Worm (Caenorhabditis elegans): Measurements from ENCODE around the gene fre-1.

fre-1 gene

DNA sequence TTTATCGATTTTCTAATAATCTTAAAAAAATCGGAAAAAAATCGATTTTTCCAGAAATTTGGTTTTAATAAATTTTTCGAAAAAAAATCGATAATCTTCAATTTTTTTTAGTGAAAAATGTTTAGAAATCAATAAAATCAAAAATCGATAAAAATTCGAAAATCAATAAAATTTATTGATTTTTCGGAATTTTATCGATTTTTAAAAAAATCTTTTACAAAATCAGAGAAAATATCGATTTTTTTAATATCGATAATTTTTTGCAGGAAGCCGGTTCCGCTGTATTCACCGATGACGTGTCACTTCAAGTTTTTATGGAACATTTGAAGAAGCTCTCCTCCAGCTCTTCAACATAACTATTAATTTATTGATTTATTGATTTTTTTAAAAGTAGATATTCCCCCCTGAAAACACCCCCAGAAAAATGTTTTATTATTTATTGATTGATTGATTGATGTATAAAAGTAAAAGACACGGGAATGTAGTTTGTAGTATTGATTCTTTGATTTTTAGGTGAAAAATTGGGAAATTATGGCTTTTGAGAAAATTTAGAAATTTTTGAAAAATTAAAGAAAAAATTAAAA is 17.8 kb upstream of the fre-1 start:
- TF ChIP-seq F16B12.6 (tag; optimal IDR thresholded peaks at IDR 0.05) (no peak), nhr-11 (tag; optimal IDR thresholded peaks at IDR 0.05) (no peak), zip-4 (GFP tag; optimal IDR thresholded peaks at IDR 0.05) (no peak), ztf-11 (tag; optimal IDR thresholded peaks at IDR 0.05) (no peak), lsy-2 (tag; optimal IDR thresholded peaks at IDR 0.05) (no peak), dsc-1 (tag; optimal IDR thresholded peaks at IDR 0.05) (no peak), sox-4 (tag; optimal IDR thresholded peaks at IDR 0.05) (no peak)

ce11 chrV:20104417-20104816 is 16.9 kb upstream of the fre-1 start:
- no peak for TF ChIP-seq dpl-1 (GFP tag; optimal IDR thresholded peaks at IDR 0.05)
- TF ChIP-seq fkh-8 (tag; optimal IDR thresholded peaks at IDR 0.05), result no peak
- no peak for TF ChIP-seq nhr-84 (tag; optimal IDR thresholded peaks at IDR 0.05)
- TF ChIP-seq mep-1 (tag; optimal IDR thresholded peaks at IDR 0.05), result no peak
- TF ChIP-seq lin-14 (GFP tag; optimal IDR thresholded peaks at IDR 0.05), result no peak
- TF ChIP-seq nhr-76 (tag; optimal IDR thresholded peaks at IDR 0.05), result no peak
- no peak for TF ChIP-seq aha-1 (tag; optimal IDR thresholded peaks at IDR 0.05)
- no peak for TF ChIP-seq lin-13 (GFP tag; optimal IDR thresholded peaks at IDR 0.05)
- no peak for TF ChIP-seq ets-5 (GFP tag; IDR thresholded peaks at IDR 0.05)
- TF ChIP-seq swsn-7 (tag; optimal IDR thresholded peaks at IDR 0.05), result no peak
- no peak for TF ChIP-seq isw-1 (GFP tag; IDR thresholded peaks at IDR 0.05)
- TF ChIP-seq ztf-4 (tag; optimal IDR thresholded peaks at IDR 0.05), result no peak
- no peak for TF ChIP-seq aly-2 (tag; optimal IDR thresholded peaks at IDR 0.05)
- no peak for TF ChIP-seq mdl-1 (tag; optimal IDR thresholded peaks at IDR 0.05)
- no peak for TF ChIP-seq nhr-90 (tag; optimal IDR thresholded peaks at IDR 0.05; ENCODE audit: poor library complexity)
- no peak for TF ChIP-seq hpl-2 (GFP tag; optimal IDR thresholded peaks at IDR 0.05)

DNA sequence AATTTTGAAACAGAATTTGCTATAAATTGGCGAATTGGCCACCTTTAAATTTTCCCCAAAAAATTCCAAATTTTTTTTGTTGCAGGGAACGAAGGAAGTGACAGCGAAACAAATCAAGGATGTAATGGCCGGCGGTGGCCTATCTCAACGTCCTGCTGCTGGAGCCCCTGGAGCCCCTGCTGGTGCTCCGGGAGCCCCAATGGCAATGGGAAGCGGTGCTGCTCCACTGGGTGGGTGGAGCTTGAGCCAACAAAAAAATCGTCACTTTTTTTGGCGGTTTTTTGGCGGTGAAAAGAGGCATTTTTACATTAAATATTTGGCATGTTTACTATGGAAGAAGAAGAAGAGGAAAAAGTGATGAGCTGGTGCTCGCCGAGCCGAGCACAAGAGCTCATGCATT is 9.6 kb upstream of the fre-1 start:
- TF ChIP-seq vab-15 (tag; optimal IDR thresholded peaks at IDR 0.05) (no peak), C04F5.9 (tag; optimal IDR thresholded peaks at IDR 0.05) (no peak)

- TF ChIP-seq dsc-1 (tag; optimal IDR thresholded peaks at IDR 0.05) (no peak), grh-1 (GFP tag; IDR thresholded peaks at IDR 0.05) (no peak), nhr-12 (tag; optimal IDR thresholded peaks at IDR 0.05) (no peak), nhr-77 (tag; optimal IDR thresholded peaks at IDR 0.05) (no peak), alr-1 (tag; optimal IDR thresholded peaks at IDR 0.05; ENCODE audit: borderline replicate concordance) (no peak), mep-1 (tag; optimal IDR thresholded peaks at IDR 0.05) (no peak), ets-5 (GFP tag; IDR thresholded peaks at IDR 0.05) (no peak), rnt-1 (tag; optimal IDR thresholded peaks at IDR 0.05) (no peak), lir-3 (tag; optimal IDR thresholded peaks at IDR 0.05; ENCODE audit: poor library complexity) (no peak), isw-1 (GFP tag; IDR thresholded peaks at IDR 0.05) (no peak), nhr-20 (tag; optimal IDR thresholded peaks at IDR 0.05) (no peak), mab-9 (GFP tag; IDR thresholded peaks at IDR 0.05) (no peak), mef-2 (tag; optimal IDR thresholded peaks at IDR 0.05) (no peak), ztf-4 (tag; optimal IDR thresholded peaks at IDR 0.05) (no peak), fos-1 (tag; optimal IDR thresholded peaks at IDR 0.05) (no peak), ztf-11 (tag; optimal IDR thresholded peaks at IDR 0.05) (no peak)
These were observed 7.4 kb upstream of the fre-1 start, which contains the start of gene nlp-69 for ce11 chrV:20094908-20095307. nlp-69 (minus strand) TSS chrV:20095008.

ce11 chrV:20093940-20094339 is 6.4 kb upstream of the fre-1 start:
- TF ChIP-seq ceh-8 (GFP tag; optimal IDR thresholded peaks at IDR 0.05), result peak; percentile 90
- TF ChIP-seq aha-1 (tag; optimal IDR thresholded peaks at IDR 0.05), result no peak
